Fruit fly (Drosophila melanogaster): Measurements from ENCODE around the gene Tpr2.

DNA sequence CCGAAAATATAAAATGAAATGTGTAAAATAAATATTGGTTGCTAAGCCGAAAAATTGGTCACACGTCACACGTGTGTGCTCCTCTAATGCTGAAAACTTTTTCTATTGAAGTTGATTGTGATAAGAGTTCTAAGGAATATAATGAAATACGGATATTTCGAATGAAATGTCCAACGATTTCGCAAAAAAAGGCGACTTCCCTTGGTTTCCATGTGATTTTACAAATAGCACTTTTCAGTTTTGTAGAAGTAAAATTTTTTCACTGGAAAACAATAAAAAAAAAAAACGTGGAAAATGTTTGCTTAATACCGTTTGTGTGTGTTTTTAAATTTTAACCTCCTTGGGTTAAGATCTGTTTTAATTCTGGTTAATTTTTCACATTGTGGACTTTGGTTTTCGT lies 35.2 kb downstream of the Tpr2 start:
- no peak for TF ChIP-seq CG8301 (tag; optimal IDR thresholded peaks at IDR 0.05)
- TF ChIP-seq CG14655 (GFP tag; optimal IDR thresholded peaks at IDR 0.05) = no peak
- no peak for TF ChIP-seq CG8159 (tag; optimal IDR thresholded peaks at IDR 0.05)
- TF ChIP-seq CG12605 (GFP tag; IDR thresholded peaks at IDR 0.05) = no peak
- no peak for TF ChIP-seq rn (GFP tag; IDR thresholded peaks at IDR 0.05)
- TF ChIP-seq CG13204 (GFP tag; optimal IDR thresholded peaks at IDR 0.05) = no peak
- TF ChIP-seq fd96Ca (GFP tag; IDR thresholded peaks at IDR 0.05) = no peak
- TF ChIP-seq EcR (GFP tag; optimal IDR thresholded peaks at IDR 0.05) = no peak
- TF ChIP-seq gl (tag; optimal IDR thresholded peaks at IDR 0.05) = no peak
- no peak for TF ChIP-seq CG10348 (GFP tag; IDR thresholded peaks at IDR 0.05)
